Worm (Caenorhabditis elegans) whole organism, L2 larva: ENCODE data around the gene trp-1.

ENCODE experiments used
- blmp-1 ChIP-seq: sonication (generic microtip); optimal IDR thresholded peaks from 2 replicates; lab custom pipeline; 2017; ENCODE audit warnings: missing genetic modification characterization, mild to moderate bottlenecking, missing compliant biosample characterization, antibody characterized with exemption, moderate library complexity; ENCODE audit not compliant: insufficient read depth
- elt-3 ChIP-seq: sonication (generic microtip); optimal IDR thresholded peaks from 2 replicates; lab custom pipeline; 2017; ENCODE audit warnings: missing biosample characterization, missing genetic modification characterization
- fos-1 ChIP-seq: fragments of 150-350 bp; optimal IDR thresholded peaks from 2 replicates; lab custom pipeline; 2014; ENCODE audit warnings: missing biosample characterization, missing genetic modification characterization
- zag-1 ChIP-seq: fragments of 150-350 bp; optimal IDR thresholded peaks from 2 replicates; lab custom pipeline; 2014; ENCODE audit warnings: missing biosample characterization, missing genetic modification characterization

DNA sequence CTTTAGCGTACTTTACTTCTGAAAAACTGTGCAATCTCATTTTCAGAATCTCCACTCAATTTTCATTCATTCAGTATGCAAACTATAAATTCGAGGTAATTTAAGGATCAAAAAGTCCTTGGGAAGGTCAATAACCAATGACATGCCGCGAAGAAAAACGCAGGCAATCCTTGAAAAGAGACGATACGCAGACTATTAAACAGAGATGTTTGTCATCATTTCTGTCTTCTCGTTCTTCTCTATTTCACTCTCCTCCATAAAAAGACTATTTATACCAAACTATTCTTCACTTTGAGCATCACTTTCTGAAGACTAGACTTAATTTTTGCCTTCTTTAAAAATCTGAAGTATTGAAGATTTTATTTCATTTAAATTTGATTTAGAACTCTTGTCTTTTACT is 17.2 kb downstream of the trp-1 start, which contains the start of gene C02D5.4:
- TF ChIP-seq blmp-1 (tag; lab: Kevin White, UChicago) (no peak), elt-3 (no peak), fos-1 (tag; lab: Kevin White, UChicago) (peak; percentile 40), zag-1 (tag; lab: Kevin White, UChicago) (no peak)
